Worm (Caenorhabditis elegans) whole organism, L4/young adult: ENCODE measurements around the gene snt-6.

Experiments
- W03F9.2 ChIP-seq: fragments of 150-350 bp; optimal IDR thresholded peaks from 2 replicates; lab custom pipeline; 2014; ENCODE audit warnings: missing biosample characterization, missing genetic modification characterization
- dao-5 ChIP-seq: sonication (generic microtip); optimal IDR thresholded peaks from 2 replicates; lab custom pipeline; 2016; ENCODE audit warnings: missing genotype, missing genetic modification characterization, moderate library complexity, missing compliant biosample characterization
- him-1 ChIP-seq: sonication (generic microtip); optimal IDR thresholded peaks from 2 replicates; lab custom pipeline; 2016; ENCODE audit warnings: missing genotype, missing genetic modification reagents, missing genetic modification characterization, missing compliant biosample characterization

snt-6 gene

ce11 chrII:764385-764784 is 14.4 kb upstream of the snt-6 start:
- TF ChIP-seq dao-5 (tag; lab: Kevin White, UChicago), result no peak
- TF ChIP-seq him-1 (tag; lab: Kevin White, UChicago), result no peak
- TF ChIP-seq W03F9.2, result no peak

ce11 chrII:762942-763341 is 12.9 kb upstream of the snt-6 start:
- no peak for TF ChIP-seq W03F9.2
- TF ChIP-seq him-1 (tag; lab: Kevin White, UChicago), result no peak
- no peak for TF ChIP-seq dao-5 (tag; lab: Kevin White, UChicago)

ce11 chrII:760276-760675 is 10.3 kb upstream of the snt-6 start:
- TF ChIP-seq him-1 (tag; lab: Kevin White, UChicago) (no peak), dao-5 (tag; lab: Kevin White, UChicago) (no peak), W03F9.2 (no peak)

DNA sequence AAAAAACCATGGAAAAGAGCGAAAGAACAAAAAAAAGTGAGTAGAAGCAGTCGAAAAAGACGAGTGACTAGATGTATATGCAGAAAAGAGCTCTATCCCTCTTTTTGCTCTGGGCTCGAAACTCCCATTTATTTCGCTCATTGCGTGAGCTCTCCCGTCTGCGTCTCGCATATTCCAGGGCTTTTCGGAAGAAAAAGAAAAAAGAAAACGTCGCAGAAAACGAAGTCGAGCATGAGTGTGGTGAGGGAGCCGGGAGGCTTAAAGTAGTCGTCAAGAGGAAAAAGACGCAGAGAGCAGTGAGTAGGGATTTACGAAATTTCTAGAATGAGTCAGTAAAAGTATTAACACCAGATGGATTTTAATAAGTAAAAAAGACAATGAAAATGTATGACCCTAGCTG is 9.8 kb upstream of the snt-6 start:
- TF ChIP-seq him-1 (tag; lab: Kevin White, UChicago) (peak; percentile 79), W03F9.2 (no peak), dao-5 (tag; lab: Kevin White, UChicago) (no peak)

- TF ChIP-seq W03F9.2, result no peak
- TF ChIP-seq dao-5 (tag; lab: Kevin White, UChicago), result no peak
- TF ChIP-seq him-1 (tag; lab: Kevin White, UChicago), result no peak
Observed at ce11 chrII:757224-757623, 7.2 kb upstream of the snt-6 start.

ce11 chrII:756161-756560 is 6.1 kb upstream of the snt-6 start:
- TF ChIP-seq dao-5 (tag; lab: Kevin White, UChicago), result no peak
- no peak for TF ChIP-seq W03F9.2
- no peak for TF ChIP-seq him-1 (tag; lab: Kevin White, UChicago)

DNA sequence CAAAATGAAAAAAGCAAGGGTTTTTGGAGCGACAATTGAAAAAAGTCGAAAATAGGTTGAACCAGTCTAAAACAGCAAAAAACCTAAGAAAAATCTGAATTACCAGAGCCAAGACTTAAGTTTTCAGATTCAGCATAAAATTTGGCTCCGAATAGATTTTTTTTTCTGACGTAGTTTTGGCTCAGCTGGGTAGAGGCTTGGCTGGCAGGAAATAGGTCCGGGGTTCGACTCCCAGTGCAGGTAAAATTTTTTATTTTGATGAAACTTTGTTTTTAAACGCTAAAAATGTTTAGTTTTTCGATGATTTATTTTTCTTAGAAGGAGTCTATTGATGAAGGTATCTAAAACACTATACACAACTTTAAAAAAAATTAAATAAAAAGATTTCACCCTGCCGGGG is 5.0 kb upstream of the snt-6 start:
- no peak for TF ChIP-seq him-1 (tag; lab: Kevin White, UChicago)
- no peak for TF ChIP-seq dao-5 (tag; lab: Kevin White, UChicago)
- no peak for TF ChIP-seq W03F9.2

ce11 chrII:753469-753868 is 3.5 kb upstream of the snt-6 start:
- TF ChIP-seq dao-5 (tag; lab: Kevin White, UChicago), result no peak
- TF ChIP-seq W03F9.2, result no peak
- no peak for TF ChIP-seq him-1 (tag; lab: Kevin White, UChicago)

DNA sequence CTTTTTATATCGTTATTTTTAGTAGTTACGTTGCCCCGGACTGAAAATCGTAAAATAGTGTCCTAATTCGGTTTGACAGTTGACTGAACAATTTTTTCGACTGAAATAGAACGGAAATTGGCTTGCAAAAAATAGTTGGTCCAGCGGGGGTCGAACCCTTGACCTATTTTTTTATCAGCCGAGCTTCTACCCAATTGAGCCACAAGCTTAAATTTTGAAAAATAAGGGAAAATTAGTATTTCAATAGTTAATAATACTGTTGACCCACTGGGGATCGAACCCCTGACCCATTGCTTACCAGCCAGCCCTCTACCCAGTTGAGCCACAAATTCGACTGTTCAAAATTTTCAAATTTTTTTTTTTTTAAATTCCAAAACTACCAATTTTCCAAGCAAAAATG is 1.8 kb upstream of the snt-6 start:
- TF ChIP-seq dao-5 (tag; lab: Kevin White, UChicago), result no peak
- no peak for TF ChIP-seq him-1 (tag; lab: Kevin White, UChicago)
- no peak for TF ChIP-seq W03F9.2

ce11 chrII:740808-741207 is 9.2 kb downstream of the snt-6 start, which contains the start of gene fbxc-48:
fbxc-48 (minus strand) TSS chrII:740908.
- TF ChIP-seq W03F9.2, result no peak
- TF ChIP-seq dao-5 (tag; lab: Kevin White, UChicago), result no peak
- TF ChIP-seq him-1 (tag; lab: Kevin White, UChicago), result no peak

DNA sequence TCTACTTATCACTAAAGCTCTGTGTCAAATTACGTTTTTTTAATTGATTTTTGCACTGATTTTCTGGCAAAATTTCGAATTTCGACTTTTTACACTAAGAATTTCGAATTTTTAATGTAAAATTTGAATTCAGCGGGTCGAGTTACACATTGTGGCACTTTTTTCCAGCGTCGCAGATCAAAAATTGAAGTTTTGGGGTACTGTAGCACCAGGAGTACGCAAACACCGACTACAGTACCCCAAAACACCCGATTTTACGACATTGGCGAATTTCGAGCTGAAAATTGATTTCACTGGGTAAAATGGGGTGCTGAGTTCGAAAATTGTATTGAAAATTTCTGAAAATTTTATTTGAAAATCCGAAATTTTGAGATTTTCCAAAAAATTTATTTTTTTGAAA is 17.6 kb downstream of the snt-6 start:
- TF ChIP-seq W03F9.2 (no peak), dao-5 (tag; lab: Kevin White, UChicago) (no peak), him-1 (tag; lab: Kevin White, UChicago) (no peak)

ce11 chrII:729931-730330 is 20.1 kb downstream of the snt-6 start:
- TF ChIP-seq W03F9.2 (no peak), dao-5 (tag; lab: Kevin White, UChicago) (no peak), him-1 (tag; lab: Kevin White, UChicago) (no peak)

ce11 chrII:724004-724403 is 26.0 kb downstream of the snt-6 start:
- no peak for TF ChIP-seq him-1 (tag; lab: Kevin White, UChicago)
- TF ChIP-seq W03F9.2, result no peak
- TF ChIP-seq dao-5 (tag; lab: Kevin White, UChicago), result no peak

DNA sequence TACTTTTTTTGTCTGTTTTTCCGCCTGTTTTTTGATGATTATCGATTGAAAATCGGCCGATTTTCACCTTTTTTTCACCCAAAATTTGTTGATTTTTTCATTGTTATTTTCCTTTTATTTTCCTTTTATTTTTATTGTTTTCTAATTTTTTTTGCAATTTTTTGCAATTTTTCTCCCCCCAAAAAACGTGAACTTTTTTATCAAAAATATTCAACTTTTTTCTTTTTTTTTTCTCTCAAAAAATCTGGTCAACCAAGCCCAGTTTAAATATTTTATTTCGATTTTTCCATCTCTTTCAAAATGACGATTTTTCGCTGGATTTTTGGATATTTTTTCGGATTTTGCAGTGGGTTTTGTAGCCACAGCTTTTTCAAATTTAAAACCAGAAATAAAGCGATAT is 26.5 kb downstream of the snt-6 start, which contains the start of gene rfip-2:
rfip-2 (plus strand) TSS at position 301 of the 400 bp plus-strand sequence.
- TF ChIP-seq W03F9.2 (no peak), him-1 (tag; lab: Kevin White, UChicago) (no peak), dao-5 (tag; lab: Kevin White, UChicago) (no peak)

ce11 chrII:721931-722330 is 28.1 kb downstream of the snt-6 start:
- no peak for TF ChIP-seq dao-5 (tag; lab: Kevin White, UChicago)
- no peak for TF ChIP-seq W03F9.2
- no peak for TF ChIP-seq him-1 (tag; lab: Kevin White, UChicago)
